Fruit fly (Drosophila melanogaster): ENCODE measurements around the gene frc.

frc gene

DNA sequence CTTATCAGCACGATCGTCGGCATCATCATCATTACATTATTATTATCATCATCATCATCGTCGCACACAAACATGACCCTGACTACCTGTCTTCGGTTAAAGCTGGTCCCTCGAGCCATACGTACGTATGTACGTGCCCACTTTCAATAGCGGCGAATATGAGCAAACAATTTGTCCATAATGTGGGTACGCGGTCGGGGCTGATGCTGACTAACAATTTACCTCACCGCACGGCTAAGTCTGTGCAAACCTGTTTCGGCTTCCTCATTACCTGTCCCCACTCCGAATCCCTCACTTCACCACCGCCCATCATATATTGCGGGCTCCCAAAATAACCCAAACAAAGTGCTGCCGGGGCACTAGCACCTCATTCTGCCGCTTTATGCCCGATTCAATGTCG, 2.6 kb downstream of the frc start (continued):
- TF ChIP-seq Fer1 (GFP tag; optimal IDR thresholded peaks at IDR 0.05) (no peak), CG12769 (tag; optimal IDR thresholded peaks at IDR 0.05) (peak; percentile 95), CG12219 (GFP tag; optimal IDR thresholded peaks at IDR 0.05) (no peak), CG31388 (GFP tag; optimal IDR thresholded peaks at IDR 0.05) (no peak), chinmo (GFP tag; IDR thresholded peaks at IDR 0.05; ENCODE audit: partially characterized antibody) (peak; percentile 87; the same call in 3 of the 4 replicates), Pdp1 (GFP tag; optimal IDR thresholded peaks at IDR 0.05) (peak in 1 of 2 experiments; percentile 4), ftz-f1 (GFP tag; optimal IDR thresholded peaks at IDR 0.05) (peak; percentile 21), CG10543 (GFP tag; optimal IDR thresholded peaks at IDR 0.05) (peak; percentile 81), CG13287 (GFP tag; IDR thresholded peaks at IDR 0.05; ENCODE audit: partially characterized antibody) (no peak; the same call in 1 of the 2 replicates), abd-A (tag; optimal IDR thresholded peaks at IDR 0.05) (peak; percentile 39), CG8359 (GFP tag; optimal IDR thresholded peaks at IDR 0.05; ENCODE audit: borderline replicate concordance) (no peak), Fer3 (tag; optimal IDR thresholded peaks at IDR 0.05) (no peak), BtbVII (GFP tag; optimal IDR thresholded peaks at IDR 0.05) (peak; percentile 8), grn (GFP tag; optimal IDR thresholded peaks at IDR 0.05) (peak; percentile 67), Blimp-1 (GFP tag; optimal IDR thresholded peaks at IDR 0.05) (peak; percentile 18), hb (GFP tag; IDR thresholded peaks at IDR 0.05; ENCODE audit: partially characterized antibody) (no peak), Rfx (GFP tag; IDR thresholded peaks at IDR 0.05) (peak; percentile 5; the same call in 1 of the 2 replicates), CG18619 (GFP tag; optimal IDR thresholded peaks at IDR 0.05) (no peak), CG5953 (GFP tag; IDR thresholded peaks at IDR 0.05) (0 out of 2 replicates have a peak, but pooled peaks have one; percentile 22), Hr78 (GFP tag; optimal IDR thresholded peaks at IDR 0.05) (peak in 1 of 2 experiments; percentile 75), kni (GFP tag; optimal IDR thresholded peaks at IDR 0.05) (peak; percentile 15), CG15601 (tag; optimal IDR thresholded peaks at IDR 0.05) (no peak), crol (GFP tag; IDR thresholded peaks at IDR 0.05) (peak; percentile 81), CG8290 (GFP tag; optimal IDR thresholded peaks at IDR 0.05) (no peak), CG8290 (tag; optimal IDR thresholded peaks at IDR 0.05) (peak in 1 of 2 experiments; percentile 70), HLH4C (GFP tag; IDR thresholded peaks at IDR 0.05; ENCODE audit: partially characterized antibody) (0 out of 3 replicates have a peak, but pooled peaks have one; percentile 29), CG3065 (GFP tag; optimal IDR thresholded peaks at IDR 0.05) (no peak), sd (tag; optimal IDR thresholded peaks at IDR 0.05) (peak; percentile 61), mirr (GFP tag; optimal IDR thresholded peaks at IDR 0.05) (peak; percentile 67), CG1792 (GFP tag; optimal IDR thresholded peaks at IDR 0.05) (no peak), Hand (GFP tag; optimal IDR thresholded peaks at IDR 0.05) (no peak)

DNA sequence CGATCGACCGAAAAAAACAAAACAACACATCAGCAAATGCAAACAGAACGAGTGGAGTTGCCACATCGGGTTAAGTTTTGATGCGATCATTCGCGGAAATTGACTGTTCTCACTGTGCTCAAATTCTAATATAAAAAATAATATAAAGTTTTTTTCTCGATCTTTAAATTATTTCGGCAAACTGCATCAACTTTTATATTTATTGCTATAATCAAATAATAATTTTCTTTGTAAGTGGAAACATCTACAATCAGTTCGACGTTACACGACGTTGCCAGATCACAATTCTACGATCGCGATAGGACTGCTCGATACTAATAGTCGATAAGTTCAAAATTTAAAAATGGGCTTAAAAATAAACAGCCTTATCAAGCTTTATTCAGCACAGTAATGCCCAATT, 4.2 kb downstream of the frc start, which contains the start of gene Gorab:
Gene Gorab, minus strand, starts transcription at position 58 of the 400 bp plus-strand sequence.
- peak; percentile 86 for TF ChIP-seq CG15601 (tag; optimal IDR thresholded peaks at IDR 0.05)
- TF ChIP-seq CG7928 (GFP tag; optimal IDR thresholded peaks at IDR 0.05) = peak; percentile 60
- no peak for TF ChIP-seq fd102C (GFP tag; optimal IDR thresholded peaks at IDR 0.05)
- TF ChIP-seq CG6854 (GFP tag; optimal IDR thresholded peaks at IDR 0.05) = no peak
- peak; percentile 88 for TF ChIP-seq CG17359 (tag; optimal IDR thresholded peaks at IDR 0.05)
- no peak for TF ChIP-seq Side (GFP tag; optimal IDR thresholded peaks at IDR 0.05)
- TF ChIP-seq bowl (GFP tag; IDR thresholded peaks at IDR 0.05) = peak; percentile 83
- peak; percentile 97 for TF ChIP-seq dysf (GFP tag; IDR thresholded peaks at IDR 0.05)
- no peak for TF ChIP-seq HLHmδ (GFP tag; optimal IDR thresholded peaks at IDR 0.05)
- no peak for TF ChIP-seq abd-A (tag; optimal IDR thresholded peaks at IDR 0.05)
- peak; percentile 78 for TF ChIP-seq aop (GFP tag; IDR thresholded peaks at IDR 0.05)
- TF ChIP-seq CG6254 (GFP tag; optimal IDR thresholded peaks at IDR 0.05) = peak; percentile 51
- peak; percentile 88 for TF ChIP-seq Lim3 (GFP tag; IDR thresholded peaks at IDR 0.05)
- peak; percentile 87 for TF ChIP-seq CG11504 (tag; optimal IDR thresholded peaks at IDR 0.05)
- peak; percentile 47 for TF ChIP-seq cg (GFP tag; optimal IDR thresholded peaks at IDR 0.05)
- peak; percentile 84 for TF ChIP-seq CG4617 (GFP tag; optimal IDR thresholded peaks at IDR 0.05; ENCODE audit: borderline replicate concordance)
- TF ChIP-seq caup (GFP tag; optimal IDR thresholded peaks at IDR 0.05; ENCODE audit: severe bottlenecking) = peak; percentile 85
- TF ChIP-seq CG14667 (GFP tag; IDR thresholded peaks at IDR 0.05) = peak; percentile 95
- peak; percentile 77 for TF ChIP-seq CG7271 (tag; optimal IDR thresholded peaks at IDR 0.05)
- peak; percentile 67 for TF ChIP-seq Nf-YC (tag; optimal IDR thresholded peaks at IDR 0.05)
- peak; percentile 88 for TF ChIP-seq CG10654 (GFP tag; optimal IDR thresholded peaks at IDR 0.05)
